Fruit fly (Drosophila melanogaster) whole organism, embryonic: ENCODE results near the gene CG9106.

Source experiments
- C15 ChIP-seq: fragments of 200-800 bp; sonication (Bioruptor generic); IDR thresholded peaks from 3 replicates; pipeline ENCODE4 v1.3.6; 2022; ENCODE audit warnings: missing biosample characterization, missing genetic modification characterization
- CG10209 ChIP-seq: fragments of 200-800 bp; sonication (Bioruptor generic); optimal IDR thresholded peaks from 3 replicates; lab custom pipeline; 2017; ENCODE audit warnings: missing biosample characterization, mild to moderate bottlenecking, missing genetic modification characterization, missing genetic modification reagents
- CG10543 ChIP-seq: fragments of 200-800 bp; sonication (Bioruptor generic); optimal IDR thresholded peaks from 3 replicates; lab custom pipeline; 2017; ENCODE audit warnings: missing biosample characterization, mild to moderate bottlenecking, missing genetic modification characterization, moderate library complexity
- CG11085 ChIP-seq: fragments of 200-800 bp; sonication (Bioruptor generic); IDR thresholded peaks from 2 replicates; pipeline ENCODE4 v1.3.6; 2022; ENCODE audit warnings: missing biosample characterization, missing genetic modification characterization
- CG13424 ChIP-seq: fragments of 200-800 bp; sonication (Bioruptor generic); optimal IDR thresholded peaks from 2 replicates; lab custom pipeline; 2019; ENCODE audit warnings: missing biosample characterization, mild to moderate bottlenecking, missing genetic modification characterization, moderate library complexity
- CG14667 ChIP-seq: fragments of 200-800 bp; sonication (Bioruptor generic); IDR thresholded peaks from 2 replicates; pipeline ENCODE4 v1.3.6; 2022; ENCODE audit warnings: missing biosample characterization, missing genetic modification characterization
- CG16815 ChIP-seq: fragments of 200-800 bp; sonication (Bioruptor generic); optimal IDR thresholded peaks from 3 replicates; lab custom pipeline; 2017; ENCODE audit warnings: missing biosample characterization, mild to moderate bottlenecking, missing genetic modification characterization
- CG17912 ChIP-seq: fragments of 200-800 bp; sonication (Bioruptor generic); optimal IDR thresholded peaks from 2 replicates; lab custom pipeline; 2018; ENCODE audit warnings: missing biosample characterization, mild to moderate bottlenecking, missing genetic modification characterization
- CG2678 ChIP-seq: fragments of 200-800 bp; sonication (Bioruptor generic); optimal IDR thresholded peaks from 3 replicates; lab custom pipeline; 2019; ENCODE audit warnings: missing biosample characterization, mild to moderate bottlenecking, missing genetic modification characterization, moderate library complexity
- CG3407 ChIP-seq: fragments of 200-800 bp; sonication (Bioruptor generic); optimal IDR thresholded peaks from 2 replicates; lab custom pipeline; 2018; ENCODE audit warnings: missing biosample characterization, mild to moderate bottlenecking, missing genetic modification characterization
- CG34376 ChIP-seq: fragments of 200-800 bp; sonication (Bioruptor generic); optimal IDR thresholded peaks from 2 replicates; lab custom pipeline; 2018; ENCODE audit warnings: missing biosample characterization, mild to moderate bottlenecking, missing genetic modification characterization
- CG8478 ChIP-seq: fragments of >200 bp; optimal IDR thresholded peaks from 2 replicates; lab custom pipeline; 2018
- Camta ChIP-seq: fragments of 200-800 bp; sonication (Bioruptor generic); optimal IDR thresholded peaks from 2 replicates; lab custom pipeline; 2016; ENCODE audit warnings: missing biosample characterization, missing genetic modification characterization
- Dad ChIP-seq: fragments of 200-800 bp; sonication (Bioruptor generic); optimal IDR thresholded peaks from 3 replicates; lab custom pipeline; 2016; ENCODE audit warnings: missing biosample characterization, missing genetic modification characterization
- Dll ChIP-seq: fragments of 200-800 bp; sonication (Bioruptor generic); IDR thresholded peaks from 4 replicates; pipeline ENCODE4 v1.3.6; 2022; ENCODE audit warnings: missing biosample characterization, missing genetic modification characterization; ENCODE audit not compliant: partially characterized antibody
- Fer3 ChIP-seq: fragments of 200-800 bp; sonication (Bioruptor generic); optimal IDR thresholded peaks from 2 replicates; lab custom pipeline; 2018; ENCODE audit warnings: missing biosample characterization, mild to moderate bottlenecking, missing genetic modification characterization, moderate library complexity
- MBD-R2 ChIP-seq: fragments of 200-800 bp; sonication (Bioruptor generic); IDR thresholded peaks from 2 replicates; pipeline ENCODE4 v1.3.6; 2022; ENCODE audit warnings: missing biosample characterization, missing genetic modification characterization
- Mad ChIP-seq: fragments of 200-800 bp; sonication (Bioruptor generic); optimal IDR thresholded peaks from 2 replicates; lab custom pipeline; 2016; ENCODE audit warnings: missing biosample characterization, missing genetic modification characterization
- Neu2 ChIP-seq: fragments of 200-800 bp; sonication (Bioruptor generic); optimal IDR thresholded peaks from 3 replicates; lab custom pipeline; 2016; ENCODE audit warnings: missing biosample characterization, missing genetic modification characterization, borderline replicate concordance
- Nf-YB ChIP-seq: fragments of 200-800 bp; sonication (Bioruptor generic); optimal IDR thresholded peaks from 3 replicates; lab custom pipeline; 2019; ENCODE audit warnings: missing biosample characterization, mild to moderate bottlenecking, missing genetic modification characterization, moderate library complexity
- Oaz ChIP-seq: fragments of 200-800 bp; sonication (Bioruptor generic); IDR thresholded peaks from 2 replicates; pipeline ENCODE4 v1.3.6; 2022; ENCODE audit warnings: missing biosample characterization, missing genetic modification characterization
- Six4 ChIP-seq: fragments of 200-800 bp; sonication (Bioruptor generic); optimal IDR thresholded peaks from 2 replicates; lab custom pipeline; 2016; ENCODE audit warnings: missing biosample characterization, missing genetic modification characterization
- Sox100B ChIP-seq: fragments of 200-800 bp; sonication (Bioruptor generic); optimal IDR thresholded peaks from 3 replicates; lab custom pipeline; 2018; ENCODE audit warnings: missing biosample characterization, mild to moderate bottlenecking, missing genetic modification characterization
- Ssrp ChIP-seq: fragments of 200-800 bp; sonication (Bioruptor generic); optimal IDR thresholded peaks from 2 replicates; lab custom pipeline; 2018; ENCODE audit warnings: missing biosample characterization, mild to moderate bottlenecking, missing genetic modification characterization, moderate library complexity
- ac ChIP-seq: fragments of 200-800 bp; sonication (Bioruptor generic); optimal IDR thresholded peaks from 3 replicates; lab custom pipeline; 2017; ENCODE audit warnings: missing biosample characterization, mild to moderate bottlenecking, missing genetic modification characterization
- ap ChIP-seq: fragments of 200-800 bp; sonication (Bioruptor generic); IDR thresholded peaks from 2 replicates; pipeline ENCODE4 v1.3.6; 2022; ENCODE audit warnings: missing biosample characterization, missing genetic modification characterization
- bab2 ChIP-seq: fragments of 200-800 bp; sonication (Bioruptor generic); optimal IDR thresholded peaks from 2 replicates; lab custom pipeline; 2016; ENCODE audit warnings: missing biosample characterization, missing genetic modification characterization
- br ChIP-seq: fragments of >200 bp; optimal IDR thresholded peaks from 2 replicates; lab custom pipeline; 2017
- cato ChIP-seq: fragments of 200-800 bp; sonication (Bioruptor generic); optimal IDR thresholded peaks from 2 replicates; lab custom pipeline; 2016; ENCODE audit warnings: missing biosample characterization, missing genetic modification characterization, borderline replicate concordance
- chif ChIP-seq, 2 experiments: fragments of 200-800 bp; sonication (Bioruptor generic); optimal IDR thresholded peaks; 3 replicates each; lab custom pipeline; 2016; ENCODE audit warnings: missing biosample characterization in 2 of 2, missing genetic modification characterization in 2 of 2
- chm ChIP-seq: fragments of 200-800 bp; sonication (Bioruptor generic); IDR thresholded peaks from 2 replicates; pipeline ENCODE4 v1.3.6; 2022; ENCODE audit warnings: missing biosample characterization, missing genetic modification characterization
- chn ChIP-seq: fragments of 200-800 bp; sonication (Bioruptor generic); optimal IDR thresholded peaks from 2 replicates; lab custom pipeline; 2016; ENCODE audit warnings: missing biosample characterization, missing genetic modification characterization
- crc ChIP-seq: fragments of 200-800 bp; sonication (Bioruptor generic); optimal IDR thresholded peaks from 2 replicates; lab custom pipeline; 2016; ENCODE audit warnings: missing biosample characterization, missing genetic modification characterization
- disco-r ChIP-seq: fragments of 200-800 bp; sonication (Bioruptor generic); optimal IDR thresholded peaks from 2 replicates; lab custom pipeline; 2016; ENCODE audit warnings: missing biosample characterization, missing genetic modification characterization
- dmrt11E ChIP-seq: fragments of 200-800 bp; sonication (Bioruptor generic); optimal IDR thresholded peaks from 3 replicates; lab custom pipeline; 2018; ENCODE audit warnings: missing biosample characterization, mild to moderate bottlenecking, missing genetic modification characterization, moderate library complexity
- ems ChIP-seq: fragments of 200-800 bp; sonication (Bioruptor generic); optimal IDR thresholded peaks from 3 replicates; lab custom pipeline; 2016; ENCODE audit warnings: missing biosample characterization, missing genetic modification characterization
- fd96Cb ChIP-seq: fragments of 200-800 bp; sonication (Bioruptor generic); optimal IDR thresholded peaks from 2 replicates; lab custom pipeline; 2018; ENCODE audit warnings: missing biosample characterization, mild to moderate bottlenecking, missing genetic modification characterization, moderate library complexity
- grau ChIP-seq: fragments of 200-800 bp; optimal IDR thresholded peaks from 3 replicates; lab custom pipeline; 2019; ENCODE audit warnings: missing biosample characterization, mild to moderate bottlenecking, missing genetic modification characterization, moderate library complexity
- gsb-n ChIP-seq: fragments of 200-800 bp; sonication (Bioruptor generic); optimal IDR thresholded peaks from 3 replicates; lab custom pipeline; 2018; ENCODE audit warnings: missing biosample characterization, mild to moderate bottlenecking, missing genetic modification characterization
- klu ChIP-seq: fragments of 200-800 bp; sonication (Bioruptor generic); IDR thresholded peaks from 2 replicates; pipeline ENCODE4 v1.3.6; 2022; ENCODE audit warnings: missing biosample characterization, missing genetic modification characterization
- lab ChIP-seq: fragments of 200-800 bp; sonication (Bioruptor generic); optimal IDR thresholded peaks from 3 replicates; lab custom pipeline; 2017; ENCODE audit warnings: missing biosample characterization, missing genetic modification characterization, mild to moderate bottlenecking, moderate library complexity, missing genetic modification reagents
- nerfin-1 ChIP-seq: fragments of 200-800 bp; sonication (Bioruptor generic); optimal IDR thresholded peaks from 3 replicates; lab custom pipeline; 2019; ENCODE audit warnings: missing biosample characterization, mild to moderate bottlenecking, missing genetic modification characterization, moderate library complexity
- pfk ChIP-seq: fragments of 200-800 bp; sonication (Bioruptor generic); optimal IDR thresholded peaks from 2 replicates; lab custom pipeline; 2018; ENCODE audit warnings: missing biosample characterization, mild to moderate bottlenecking, missing genetic modification characterization, moderate library complexity
- pros ChIP-seq: fragments of 200-800 bp; sonication (Bioruptor generic); optimal IDR thresholded peaks from 3 replicates; lab custom pipeline; 2019; ENCODE audit warnings: missing biosample characterization, mild to moderate bottlenecking, missing genetic modification characterization, moderate library complexity
- pzg ChIP-seq: fragments of 200-800 bp; sonication (Bioruptor generic); optimal IDR thresholded peaks from 3 replicates; lab custom pipeline; 2018; ENCODE audit warnings: missing biosample characterization, mild to moderate bottlenecking, missing genetic modification characterization, moderate library complexity
- sc ChIP-seq, 3 experiments: fragments of >200 bp in 2 of 3; fragments of 200-800 bp in 1 of 3; sonication (Bioruptor generic) in 1 of 3; optimal IDR thresholded peaks; 2 replicates in 2 of 3; 3 replicates in 1 of 3; lab custom pipeline; 2017; ENCODE audit warnings: mild to moderate bottlenecking in 1 of 3, missing biosample characterization in 1 of 3, missing genetic modification characterization in 1 of 3, missing genetic modification reagents in 1 of 3
- sd ChIP-seq: fragments of 200-800 bp; sonication (Bioruptor generic); optimal IDR thresholded peaks from 3 replicates; lab custom pipeline; 2018; ENCODE audit warnings: missing biosample characterization, mild to moderate bottlenecking, missing genetic modification characterization, moderate library complexity
- sim ChIP-seq: fragments of 200-800 bp; sonication (Bioruptor generic); IDR thresholded peaks from 2 replicates; pipeline ENCODE4 v1.3.6; 2022; ENCODE audit warnings: missing biosample characterization, missing genetic modification characterization
- slp2 ChIP-seq: fragments of 200-800 bp; sonication (Bioruptor generic); optimal IDR thresholded peaks from 2 replicates; lab custom pipeline; 2016; ENCODE audit warnings: missing biosample characterization, missing genetic modification characterization

Gene CG9106

dm6 chrX:15298298-15299069 lies 26.3 kb upstream of the CG9106 start (continued):
- TF ChIP-seq crc (GFP tag; lab: Kevin White, UChicago) (peak; percentile 57), nerfin-1 (tag; lab: Kevin White, UChicago) (peak; percentile 95), br (lab: Kevin White, UChicago) (no peak), CG8478 (lab: Kevin White, UChicago) (peak; percentile 19), ems (peak; percentile 75), Ssrp (tag; lab: Kevin White, UChicago) (peak; percentile 98), sd (tag; lab: Kevin White, UChicago) (peak; percentile 91), dmrt11E (tag; lab: Kevin White, UChicago) (peak; percentile 73), Camta (peak; percentile 80), Mad (GFP tag; lab: Kevin White, UChicago) (peak; percentile 75), chif (GFP tag; optimal IDR thresholded peaks at IDR 0.05; lab: Kevin White, UChicago) (peak; percentile 65 to 83), chm (peak; percentile 87; the same call in 1 of the 2 replicates), sc (optimal IDR thresholded peaks at IDR 0.05; lab: Kevin White, UChicago) (no peak), sc (GFP tag; optimal IDR thresholded peaks at IDR 0.05; lab: Kevin White, UChicago) (peak; percentile 94), ac (GFP tag; lab: Kevin White, UChicago) (no peak), CG34376 (GFP tag; lab: Kevin White, UChicago) (peak; percentile 98), Sox100B (peak; percentile 99), CG3407 (peak; percentile 95), fd96Cb (tag; lab: Kevin White, UChicago) (peak; percentile 98), gsb-n (tag; lab: Kevin White, UChicago) (peak; percentile 94), Dad (peak; percentile 72), sim (peak; percentile 85), CG13424 (peak; percentile 98), Dll (GFP tag; lab: Robert Waterston, UW) (no peak), bab2 (peak; percentile 73), CG17912 (GFP tag; lab: Kevin White, UChicago) (peak; percentile 23), CG14667 (GFP tag; lab: Robert Waterston, UW) (peak; percentile 96), lab (GFP tag; lab: Kevin White, UChicago) (peak; percentile 99), Neu2 (GFP tag; lab: Kevin White, UChicago) (no peak), Oaz (GFP tag; lab: Robert Waterston, UW) (peak; percentile 95), pfk (GFP tag; lab: Kevin White, UChicago) (no peak), cato (GFP tag; lab: Kevin White, UChicago) (peak; percentile 95), klu (peak; percentile 98), ap (GFP tag; lab: Robert Waterston, UW) (peak; percentile 91), CG10209 (GFP tag; lab: Kevin White, UChicago) (peak; percentile 98), pros (peak; percentile 61), grau (peak; percentile 98), CG10543 (GFP tag; lab: Kevin White, UChicago) (peak; percentile 98), CG11085 (GFP tag; lab: Robert Waterston, UW) (peak; percentile 96), Fer3 (tag; lab: Kevin White, UChicago) (peak; percentile 98), C15 (GFP tag; lab: Robert Waterston, UW) (peak; percentile 92), pzg (GFP tag; lab: Kevin White, UChicago) (peak; percentile 11), Six4 (peak; percentile 94), Nf-YB (GFP tag; lab: Kevin White, UChicago) (peak; percentile 86), chn (GFP tag; lab: Kevin White, UChicago) (peak; percentile 76), CG16815 (GFP tag; lab: Kevin White, UChicago) (peak; percentile 92), MBD-R2 (peak; percentile 91), slp2 (GFP tag; lab: Kevin White, UChicago) (peak; percentile 65), disco-r (peak; percentile 42), CG2678 (peak; percentile 99)
